Worm (Caenorhabditis elegans) whole organism, L1 larva: ENCODE results near the gene fdgt-2.

Experiments used
- C16A3.4 ChIP-seq: fragments of 150-350 bp; optimal IDR thresholded peaks from 2 replicates; lab custom pipeline; 2014; ENCODE audit warnings: missing biosample characterization, missing genetic modification characterization
- aha-1 ChIP-seq: fragments of 150-350 bp; optimal IDR thresholded peaks from 2 replicates; lab custom pipeline; 2014; ENCODE audit warnings: missing biosample characterization, missing genetic modification characterization
- alr-1 ChIP-seq: fragments of 200-800 bp; sonication (Bioruptor generic); optimal IDR thresholded peaks from 2 replicates; lab custom pipeline; 2018; ENCODE audit warnings: borderline replicate concordance, mild to moderate bottlenecking, missing genetic modification characterization, missing compliant biosample characterization
- ceh-90 ChIP-seq: sonication (generic microtip); optimal IDR thresholded peaks from 2 replicates; lab custom pipeline; 2016; ENCODE audit warnings: missing genetic modification characterization, missing compliant biosample characterization
- dpl-1 ChIP-seq, 3 experiments: fragments of 150-350 bp in 2 of 3; sonication (generic microtip) in 1 of 3; optimal IDR thresholded peaks; 2 replicates each; lab custom pipeline; 2014 to 2017; ENCODE audit warnings: missing biosample characterization in 3 of 3, missing genetic modification characterization in 3 of 3, missing genetic modification reagents in 3 of 3
- efl-1 ChIP-seq, 4 experiments: fragments of 150-350 bp; optimal IDR thresholded peaks in 3 of 4; peaks in 1 of 4; 1 replicate in 1 of 4; 2 replicates in 3 of 4; lab custom pipeline; 2014; ENCODE audit warnings: missing biosample characterization in 2 of 4, missing genetic modification characterization in 2 of 4, missing genetic modification reagents in 2 of 4
- efl-3 ChIP-seq: fragments of 200-800 bp; sonication (Bioruptor generic); optimal IDR thresholded peaks from 2 replicates; lab custom pipeline; 2018; ENCODE audit warnings: mild to moderate bottlenecking, missing genetic modification characterization, missing compliant biosample characterization
- elt-2 ChIP-seq: sonication (generic microtip); optimal IDR thresholded peaks from 2 replicates; lab custom pipeline; 2016; ENCODE audit warnings: missing genetic modification characterization, mild to moderate bottlenecking, inconsistent platforms, missing compliant biosample characterization, missing genetic modification reagents
- elt-3 ChIP-seq, 6 experiments: fragments of 150-350 bp in 1 of 6; sonication (generic microtip); optimal IDR thresholded peaks; 2 replicates each; lab custom pipeline; 2017 to 2018; ENCODE audit warnings: missing biosample characterization in 6 of 6, missing genetic modification characterization in 6 of 6, inconsistent platforms in 1 of 6
- ets-5 ChIP-seq: fragments of 200-800 bp; sonication (Bioruptor generic); IDR thresholded peaks from 2 replicates; pipeline ENCODE4 v1.3.6; 2022; ENCODE audit warnings: missing genetic modification characterization, missing compliant biosample characterization
- fkh-10 ChIP-seq: sonication (generic microtip); optimal IDR thresholded peaks from 2 replicates; lab custom pipeline; 2017; ENCODE audit warnings: missing biosample characterization, missing genetic modification reagents, missing genetic modification characterization
- hlh-4 ChIP-seq: sonication (generic microtip); optimal IDR thresholded peaks from 2 replicates; lab custom pipeline; 2016; ENCODE audit warnings: mild to moderate bottlenecking, missing genetic modification characterization, missing compliant biosample characterization
- irx-1 ChIP-seq: sonication (generic microtip); optimal IDR thresholded peaks from 2 replicates; lab custom pipeline; 2016; ENCODE audit warnings: missing genetic modification characterization, missing compliant biosample characterization
- isw-1 ChIP-seq: fragments of 200-800 bp; sonication (Bioruptor generic); IDR thresholded peaks from 2 replicates; pipeline ENCODE4 v1.3.6; 2022; ENCODE audit warnings: missing genetic modification characterization, missing compliant biosample characterization
- jun-1 ChIP-seq: fragments of 150-350 bp; optimal IDR thresholded peaks from 2 replicates; lab custom pipeline; 2014; ENCODE audit warnings: missing biosample characterization, missing genetic modification reagents, missing genetic modification characterization
- lin-14 ChIP-seq: fragments of 200-800 bp; sonication (Bioruptor generic); optimal IDR thresholded peaks from 2 replicates; lab custom pipeline; 2018; ENCODE audit warnings: mild to moderate bottlenecking, missing genetic modification characterization, moderate library complexity, missing compliant biosample characterization
- lin-35 ChIP-seq, 2 experiments: fragments of 150-350 bp; optimal IDR thresholded peaks; 2 replicates each; lab custom pipeline; 2014; ENCODE audit warnings: missing biosample characterization in 2 of 2, missing genetic modification characterization in 2 of 2, missing genetic modification reagents in 2 of 2
- lir-3 ChIP-seq: sonication (generic microtip); optimal IDR thresholded peaks from 2 replicates; lab custom pipeline; 2016; ENCODE audit warnings: mild to moderate bottlenecking, missing genetic modification characterization, moderate library complexity, missing compliant biosample characterization; ENCODE audit not compliant: poor library complexity
- lsy-2 ChIP-seq, 2 experiments: fragments of 150-350 bp; optimal IDR thresholded peaks; 2 replicates each; lab custom pipeline; 2014; ENCODE audit warnings: missing biosample characterization in 2 of 2, missing genetic modification characterization in 2 of 2
- mep-1 ChIP-seq: fragments of 150-350 bp; optimal IDR thresholded peaks from 2 replicates; lab custom pipeline; 2014; ENCODE audit warnings: missing biosample characterization, missing genetic modification characterization
- nhr-11 ChIP-seq: fragments of 150-350 bp; optimal IDR thresholded peaks from 2 replicates; lab custom pipeline; 2014; ENCODE audit warnings: missing biosample characterization, missing genetic modification characterization
- nhr-12 ChIP-seq: sonication (generic microtip); optimal IDR thresholded peaks from 2 replicates; lab custom pipeline; 2017; ENCODE audit warnings: missing biosample characterization, missing genetic modification characterization
- nhr-20 ChIP-seq: sonication (generic microtip); optimal IDR thresholded peaks from 2 replicates; lab custom pipeline; 2016; ENCODE audit warnings: mild to moderate bottlenecking, missing genetic modification characterization, missing compliant biosample characterization
- nhr-28 ChIP-seq: fragments of 150-350 bp; optimal IDR thresholded peaks from 2 replicates; lab custom pipeline; 2014; ENCODE audit warnings: missing biosample characterization, missing genetic modification characterization
- nhr-71 ChIP-seq: sonication (generic microtip); optimal IDR thresholded peaks from 2 replicates; lab custom pipeline; 2016; ENCODE audit warnings: mild to moderate bottlenecking, missing genetic modification characterization, moderate library complexity, missing compliant biosample characterization
- nhr-76 ChIP-seq: sonication (generic microtip); optimal IDR thresholded peaks from 2 replicates; lab custom pipeline; 2017; ENCODE audit warnings: missing biosample characterization, missing genetic modification characterization
- nhr-85 ChIP-seq: sonication (generic microtip); peaks from one replicate; lab custom pipeline; 2016; ENCODE audit warnings: missing genetic modification characterization, inconsistent platforms, missing compliant biosample characterization
- nhr-90 ChIP-seq: sonication (generic microtip); optimal IDR thresholded peaks from 2 replicates; lab custom pipeline; 2016; ENCODE audit warnings: mild to moderate bottlenecking, missing genetic modification characterization, missing compliant biosample characterization; ENCODE audit not compliant: poor library complexity
- pax-3 ChIP-seq: fragments of 200-800 bp; sonication (Bioruptor generic); optimal IDR thresholded peaks from 2 replicates; lab custom pipeline; 2018; ENCODE audit warnings: mild to moderate bottlenecking, missing genetic modification characterization, moderate library complexity, missing compliant biosample characterization
- pqm-1 ChIP-seq: sonication (generic microtip); optimal IDR thresholded peaks from 3 replicates; lab custom pipeline; 2017; ENCODE audit warnings: missing biosample characterization, missing genetic modification characterization
- skn-1 ChIP-seq: fragments of 150-350 bp; optimal IDR thresholded peaks from 2 replicates; lab custom pipeline; 2014; ENCODE audit warnings: missing biosample characterization, missing genetic modification characterization
- snpc-4 ChIP-seq: fragments of 150-350 bp; optimal IDR thresholded peaks from 2 replicates; lab custom pipeline; 2014; ENCODE audit warnings: missing biosample characterization, missing genetic modification characterization
- snu-23 ChIP-seq: sonication (generic microtip); optimal IDR thresholded peaks from 2 replicates; lab custom pipeline; 2016; ENCODE audit warnings: missing genetic modification characterization, missing compliant biosample characterization
- swsn-7 ChIP-seq: sonication (generic microtip); optimal IDR thresholded peaks from 2 replicates; lab custom pipeline; 2016; ENCODE audit warnings: missing genetic modification characterization, missing compliant biosample characterization
- tbx-2 ChIP-seq: sonication (generic microtip); optimal IDR thresholded peaks from 2 replicates; lab custom pipeline; 2016; ENCODE audit warnings: missing genetic modification characterization, missing compliant biosample characterization
- tlp-1 ChIP-seq: fragments of 150-350 bp; optimal IDR thresholded peaks from 2 replicates; lab custom pipeline; 2014; ENCODE audit warnings: missing biosample characterization, missing genetic modification characterization
- unc-130 ChIP-seq: fragments of 150-350 bp; optimal IDR thresholded peaks from 2 replicates; lab custom pipeline; 2017; ENCODE audit warnings: missing biosample characterization, missing genetic modification characterization, inconsistent platforms
- unc-30 ChIP-seq: sonication (generic microtip); optimal IDR thresholded peaks from 2 replicates; lab custom pipeline; 2017; ENCODE audit warnings: missing biosample characterization, missing genetic modification characterization
- vab-15 ChIP-seq: sonication (generic microtip); optimal IDR thresholded peaks from 2 replicates; lab custom pipeline; 2017; ENCODE audit warnings: missing genotype, mild to moderate bottlenecking, missing genetic modification characterization, missing compliant biosample characterization

Gene fdgt-2

DNA sequence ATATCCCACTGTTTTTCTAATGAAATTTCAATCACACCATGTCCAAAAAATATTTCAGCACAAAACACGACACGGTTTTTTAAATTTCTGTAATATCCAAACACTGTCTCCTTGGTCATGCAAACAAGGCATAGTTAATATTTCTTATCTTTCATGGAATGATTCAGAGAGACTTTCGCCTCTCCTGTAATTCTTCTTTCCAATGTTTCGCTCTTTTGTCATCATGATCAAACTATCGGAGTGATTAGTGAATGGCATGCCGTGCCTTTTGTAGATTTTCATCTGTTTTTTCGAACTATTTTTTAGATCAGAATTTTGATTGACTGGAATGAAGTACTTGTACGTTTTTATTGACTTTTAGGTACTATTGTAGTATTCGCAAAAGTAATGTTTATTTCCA, 33.1 kb upstream of the fdgt-2 start (continued):
- TF ChIP-seq irx-1, result no peak
- no peak for TF ChIP-seq ceh-90 (tag; lab: Kevin White, UChicago)
- TF ChIP-seq nhr-71, result no peak

DNA sequence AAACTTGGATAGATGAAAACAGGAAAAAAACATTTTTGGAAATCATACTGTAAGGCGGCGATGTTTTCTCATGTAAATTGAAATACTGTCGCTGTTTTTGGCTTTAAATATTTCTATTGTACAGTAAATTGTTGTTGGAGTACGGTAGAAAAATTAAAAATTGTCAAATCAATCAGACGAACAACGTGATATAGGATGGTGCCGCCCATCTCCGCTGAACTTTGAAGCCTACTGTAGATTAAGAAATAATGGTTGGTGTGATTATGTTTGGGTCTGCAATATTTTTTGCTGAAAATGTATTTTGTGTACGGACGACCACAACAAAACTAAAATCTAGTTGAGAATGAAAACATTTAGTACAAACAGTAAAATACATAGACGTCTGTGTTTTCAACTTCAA, 31.9 kb upstream of the fdgt-2 start:
- no peak for TF ChIP-seq efl-3 (GFP tag; lab: Kevin White, UChicago)
- TF ChIP-seq elt-2 (tag; lab: Kevin White, UChicago), result peak; percentile 17
- TF ChIP-seq tbx-2 (tag; lab: Kevin White, UChicago), result no peak
- TF ChIP-seq nhr-28 (tag; lab: Kevin White, UChicago), result no peak
- no peak for TF ChIP-seq hlh-4 (tag; lab: Kevin White, UChicago)
- peak in 1 of 2 experiments; percentile 23 for TF ChIP-seq lsy-2 (tag; optimal IDR thresholded peaks at IDR 0.05; lab: Kevin White, UChicago)
- TF ChIP-seq mep-1 (tag; lab: Kevin White, UChicago), result no peak

DNA sequence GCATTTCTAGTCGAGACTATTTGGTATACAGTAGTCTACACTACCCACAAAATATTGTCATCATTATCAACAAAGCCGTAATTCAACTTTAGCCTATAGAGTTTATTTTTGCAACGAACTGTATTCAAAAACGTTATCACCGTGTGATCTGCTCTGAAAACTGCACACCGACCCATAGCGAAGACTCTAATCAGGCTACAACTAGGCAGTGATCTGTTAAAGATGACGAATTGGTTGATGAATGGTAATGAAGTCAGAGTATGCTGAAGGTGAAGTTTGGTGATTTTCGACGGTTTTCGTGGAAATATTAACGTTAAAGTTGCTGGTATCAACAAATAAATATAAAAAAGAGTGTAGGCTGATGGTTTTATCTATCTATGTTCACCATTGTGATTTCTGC, 30.5 kb upstream of the fdgt-2 start:
- TF ChIP-seq alr-1 (tag; lab: Kevin White, UChicago) (no peak), unc-130 (no peak), isw-1 (GFP tag; lab: Robert Waterston, UW) (no peak), lir-3 (tag; lab: Kevin White, UChicago) (no peak), swsn-7 (no peak), ets-5 (GFP tag; lab: Robert Waterston, UW) (no peak), vab-15 (tag; lab: Kevin White, UChicago) (no peak), fkh-10 (GFP tag; lab: Kevin White, UChicago) (no peak), unc-30 (tag; lab: Kevin White, UChicago) (no peak), nhr-20 (tag; lab: Kevin White, UChicago) (peak; percentile 0), nhr-76 (no peak), nhr-11 (tag; lab: Kevin White, UChicago) (no peak), snpc-4 (no peak), pax-3 (tag; lab: Kevin White, UChicago) (no peak), skn-1 (tag; lab: Kevin White, UChicago) (no peak), aha-1 (no peak), nhr-85 (tag; lab: Kevin White, UChicago) (no peak), nhr-12 (tag; lab: Kevin White, UChicago) (no peak), pqm-1 (peak; percentile 13), irx-1 (no peak), elt-3 (tag; optimal IDR thresholded peaks at IDR 0.05; lab: Kevin White, UChicago) (no peak), C16A3.4 (tag; lab: Kevin White, UChicago) (no peak), nhr-90 (tag; lab: Kevin White, UChicago) (no peak), snu-23 (GFP tag; lab: Kevin White, UChicago) (no peak), lin-35 (GFP tag; optimal IDR thresholded peaks at IDR 0.05; lab: Kevin White, UChicago) (no peak), elt-2 (tag; lab: Kevin White, UChicago) (peak; percentile 64)

DNA sequence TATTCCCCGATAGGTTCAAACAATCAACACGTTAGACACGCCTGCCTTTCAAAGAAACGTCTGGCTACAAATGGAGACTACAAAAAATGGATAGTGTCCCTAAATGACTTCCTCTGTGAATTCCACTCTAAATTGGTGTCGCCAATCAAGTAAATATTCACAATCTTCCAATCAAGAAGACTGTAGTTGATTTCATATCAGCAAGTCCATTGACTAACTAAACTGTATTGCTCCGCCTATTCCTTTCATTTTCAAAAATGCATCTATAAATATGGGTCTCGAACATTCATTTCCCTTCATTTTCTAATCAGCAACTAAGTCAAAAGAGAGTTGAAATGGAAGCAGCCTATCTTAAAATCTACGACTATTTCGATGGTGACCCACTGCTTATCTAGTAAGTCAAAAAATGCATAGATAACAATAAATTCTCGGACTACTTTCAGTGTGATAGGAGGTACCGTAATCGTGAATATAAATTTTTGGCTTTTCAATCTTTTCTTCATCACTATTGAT, 29.4 kb upstream of the fdgt-2 start, which contains the start of gene drd-1:
Gene drd-1 (plus strand): TSS at position 51 of the 513 bp plus-strand sequence.
- TF ChIP-seq elt-2 (tag; lab: Kevin White, UChicago) (peak; percentile 97), dpl-1 (GFP tag; optimal IDR thresholded peaks at IDR 0.05; lab: Kevin White, UChicago) (no peak), jun-1 (tag; lab: Kevin White, UChicago) (peak; percentile 31), nhr-20 (tag; lab: Kevin White, UChicago) (peak; percentile 57), efl-1 (optimal IDR thresholded peaks at IDR 0.05; lab: Kevin White, UChicago) (no peak), efl-1 (GFP tag; optimal IDR thresholded peaks at IDR 0.05 in 1 of 2; lab: Kevin White, UChicago) (peak in 1 of 2 experiments; percentile 66), pqm-1 (peak; percentile 77), lin-14 (GFP tag; lab: Kevin White, UChicago) (peak; percentile 10), tlp-1 (tag; lab: Kevin White, UChicago) (peak; percentile 11), nhr-90 (tag; lab: Kevin White, UChicago) (no peak)
